Worm (Caenorhabditis elegans) whole organism, early embryonic: ENCODE results near the gene W04H10.5.

ENCODE experiments used
- B0310.2 ChIP-seq: sonication (generic microtip); optimal IDR thresholded peaks from 2 replicates; lab custom pipeline; 2016; ENCODE audit warnings: mild to moderate bottlenecking, missing genetic modification characterization, missing compliant biosample characterization
- F13C5.2 ChIP-seq: sonication (generic microtip); optimal IDR thresholded peaks from 2 replicates; lab custom pipeline; 2017; ENCODE audit warnings: mild to moderate bottlenecking, missing genetic modification characterization, inconsistent platforms, missing compliant biosample characterization
- ama-1 ChIP-seq: fragments of 150-350 bp; optimal IDR thresholded peaks from 2 replicates; lab custom pipeline; 2014
- ceh-13 ChIP-seq: fragments of 200-800 bp; sonication (Bioruptor generic); optimal IDR thresholded peaks from 2 replicates; lab custom pipeline; 2018; ENCODE audit warnings: mild to moderate bottlenecking, missing genetic modification characterization, missing compliant biosample characterization
- ceh-36 ChIP-seq: sonication (generic microtip); optimal IDR thresholded peaks from 2 replicates; lab custom pipeline; 2016; ENCODE audit warnings: missing genetic modification characterization, inconsistent platforms, missing compliant biosample characterization
- flt-1 ChIP-seq: fragments of 200-800 bp; sonication (Bioruptor generic); IDR thresholded peaks from 2 replicates; pipeline ENCODE4 v1.3.6; 2022; ENCODE audit warnings: missing genetic modification characterization, missing compliant biosample characterization
- scrt-1 ChIP-seq: fragments of 200-800 bp; sonication (Bioruptor generic); IDR thresholded peaks from 2 replicates; pipeline ENCODE4 v1.3.6; 2022; ENCODE audit warnings: missing genetic modification characterization, missing compliant biosample characterization
- tbx-11 ChIP-seq: fragments of 200-800 bp; sonication (Bioruptor generic); IDR thresholded peaks from 2 replicates; pipeline ENCODE4 v1.3.6; 2022; ENCODE audit warnings: missing genetic modification characterization, missing compliant biosample characterization

DNA sequence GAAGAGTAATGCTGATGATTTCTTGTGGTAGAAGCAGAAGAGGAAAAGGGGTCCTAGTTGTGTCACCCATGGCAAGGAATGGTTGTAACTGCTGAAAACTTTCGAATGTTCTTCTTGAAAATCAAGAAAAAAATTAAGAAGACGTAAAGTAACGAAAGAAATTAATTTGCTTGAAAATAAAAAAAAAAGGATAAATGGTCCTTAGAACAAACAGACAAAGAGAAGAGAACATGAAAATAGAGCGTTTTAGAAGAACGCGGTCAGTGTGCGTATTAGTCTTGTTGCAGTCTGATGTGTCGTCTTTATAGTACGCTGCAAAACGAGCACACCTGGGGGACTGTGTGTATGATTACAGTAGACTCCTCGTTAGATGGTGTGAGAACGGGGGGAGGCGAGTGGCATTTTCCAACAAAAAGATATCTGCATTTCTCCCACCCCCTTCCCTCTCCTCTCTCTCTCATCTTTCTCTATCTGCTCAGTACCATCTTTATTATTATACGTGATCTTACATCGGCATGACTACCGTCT lies 21.7 kb upstream of the W04H10.5 start, which contains the start of the genes W08F4.12 and W08F4.13:
- TF ChIP-seq ama-1 (no peak), flt-1 (GFP tag; lab: Robert Waterston, UW) (no peak), B0310.2 (tag; lab: Kevin White, UChicago) (no peak), ceh-13 (GFP tag; lab: Kevin White, UChicago) (no peak), scrt-1 (no peak), ceh-36 (no peak), F13C5.2 (tag; lab: Kevin White, UChicago) (no peak), tbx-11 (no peak)
